Worm (Caenorhabditis elegans): ENCODE results near the gene flp-1.

flp-1 gene

DNA sequence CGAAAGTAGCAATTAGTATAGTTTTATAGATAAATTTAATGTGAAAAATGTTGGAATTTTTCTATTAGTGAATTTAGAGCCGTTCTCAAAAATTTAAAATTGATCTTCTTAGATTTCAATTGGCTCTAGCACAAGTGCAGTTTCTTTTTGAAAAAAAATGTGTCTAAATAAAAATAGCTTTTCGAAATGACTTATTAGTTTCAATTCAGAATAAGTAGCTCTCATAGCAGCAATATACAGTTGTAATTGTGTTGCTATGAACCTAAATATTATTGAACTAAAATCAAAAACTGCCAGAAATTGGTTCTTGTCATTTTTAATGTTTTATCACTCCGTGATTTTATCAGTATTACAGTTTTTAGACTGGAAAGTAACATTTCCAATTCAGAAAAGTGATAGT lies 26.8 kb upstream of the flp-1 start:
- TF ChIP-seq snpc-4 (tag; optimal IDR thresholded peaks at IDR 0.05) (no peak), skn-1 (tag; optimal IDR thresholded peaks at IDR 0.05) (no peak), ceh-16 (tag; optimal IDR thresholded peaks at IDR 0.05) (no peak), ztf-11 (tag; optimal IDR thresholded peaks at IDR 0.05) (no peak), egl-5 (tag; optimal IDR thresholded peaks at IDR 0.05) (no peak)

DNA sequence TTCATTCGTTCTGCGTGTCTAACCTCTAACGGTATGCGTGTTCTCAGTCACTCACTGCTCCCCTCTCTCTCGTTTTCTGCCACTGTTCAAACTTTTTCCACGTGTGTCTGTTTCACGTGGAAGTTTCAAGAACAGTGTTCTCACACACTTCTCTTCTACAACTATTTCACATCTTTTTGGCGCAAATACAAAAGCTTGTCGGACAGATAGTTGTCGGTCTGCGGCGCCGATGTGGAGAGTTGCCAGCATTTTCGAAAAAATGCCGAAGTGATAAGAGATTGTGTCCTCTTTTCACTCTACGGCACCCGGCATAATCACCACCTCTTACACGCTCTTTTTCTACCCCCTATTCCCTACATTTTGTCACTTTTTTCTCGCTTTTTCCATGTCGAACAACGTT lies 26.2 kb upstream of the flp-1 start:
- TF ChIP-seq tbx-2 (tag; optimal IDR thresholded peaks at IDR 0.05) (no peak), ZK546.5 (tag; optimal IDR thresholded peaks at IDR 0.05) (no peak), elt-2 (tag; optimal IDR thresholded peaks at IDR 0.05) (peak; percentile 79), fos-1 (tag; optimal IDR thresholded peaks at IDR 0.05) (no peak), pqm-1 (tag; optimal IDR thresholded peaks at IDR 0.05) (peak; percentile 14), egl-5 (tag; optimal IDR thresholded peaks at IDR 0.05) (no peak), ceh-16 (tag; optimal IDR thresholded peaks at IDR 0.05) (no peak), egl-27 (tag; optimal IDR thresholded peaks at IDR 0.05) (no peak), nhr-43 (tag; optimal IDR thresholded peaks at IDR 0.05; ENCODE audit: poor library complexity, severe bottlenecking) (no peak), zag-1 (tag; optimal IDR thresholded peaks at IDR 0.05) (no peak), pha-4 (tag; optimal IDR thresholded peaks at IDR 0.05) (peak; percentile 31), nhr-28 (tag; optimal IDR thresholded peaks at IDR 0.05) (no peak), skn-1 (tag; optimal IDR thresholded peaks at IDR 0.05) (no peak), eor-1 (tag; optimal IDR thresholded peaks at IDR 0.05) (no peak), nhr-76 (tag; optimal IDR thresholded peaks at IDR 0.05) (no peak), ztf-11 (tag; optimal IDR thresholded peaks at IDR 0.05) (no peak), fkh-2 (tag; optimal IDR thresholded peaks at IDR 0.05) (no peak), daf-12 (tag; optimal IDR thresholded peaks at IDR 0.05) (no peak), snpc-4 (tag; optimal IDR thresholded peaks at IDR 0.05) (no peak), lsy-12 (tag; optimal IDR thresholded peaks at IDR 0.05) (no peak), nhr-12 (tag; optimal IDR thresholded peaks at IDR 0.05) (no peak), lin-39 (tag; optimal IDR thresholded peaks at IDR 0.05) (no peak), aly-2 (tag; optimal IDR thresholded peaks at IDR 0.05) (no peak)

- TF ChIP-seq elt-3 (tag; optimal IDR thresholded peaks at IDR 0.05) (no peak), nhr-11 (tag; optimal IDR thresholded peaks at IDR 0.05) (no peak), R02D3.7 (tag; optimal IDR thresholded peaks at IDR 0.05) (no peak), nhr-28 (tag; optimal IDR thresholded peaks at IDR 0.05) (no peak), tbx-2 (tag; optimal IDR thresholded peaks at IDR 0.05) (no peak), nhr-25 (tag; optimal IDR thresholded peaks at IDR 0.05) (no peak)
Observed at ce11 chrIV:9118792-9119191, 25.7 kb upstream of the flp-1 start, which contains the start of gene nrfl-1. nrfl-1 (plus strand) TSS chrIV:9119092.

DNA sequence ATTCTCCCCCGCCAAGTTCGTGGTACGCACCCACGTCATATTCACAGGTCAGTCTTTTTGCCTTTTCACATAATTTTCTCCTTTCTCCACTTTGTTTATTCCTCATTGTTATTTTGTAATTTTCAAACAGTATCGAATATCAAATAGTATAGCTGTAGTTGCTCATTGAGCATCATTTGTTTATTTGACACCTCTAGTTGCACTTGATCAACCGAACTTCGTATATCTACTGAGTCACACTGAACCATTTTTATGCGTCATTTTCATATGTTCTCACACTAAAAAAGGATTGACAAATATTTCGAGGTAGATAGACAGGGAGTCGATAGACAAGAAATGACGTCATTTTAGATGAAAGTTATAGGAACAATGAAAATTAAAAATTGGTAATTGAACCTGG lies 24.3 kb upstream of the flp-1 start:
- TF ChIP-seq lsy-12 (tag; optimal IDR thresholded peaks at IDR 0.05) (no peak), jun-1 (tag; optimal IDR thresholded peaks at IDR 0.05) (no peak), daf-12 (tag; optimal IDR thresholded peaks at IDR 0.05) (no peak), hmg-11 (tag; optimal IDR thresholded peaks at IDR 0.05) (no peak), nhr-67 (tag; optimal IDR thresholded peaks at IDR 0.05) (no peak), ztf-4 (tag; optimal IDR thresholded peaks at IDR 0.05) (no peak), nhr-11 (tag; optimal IDR thresholded peaks at IDR 0.05) (no peak), nhr-23 (tag; optimal IDR thresholded peaks at IDR 0.05) (no peak), elt-1 (tag; optimal IDR thresholded peaks at IDR 0.05) (no peak), unc-62 (GFP tag; optimal IDR thresholded peaks at IDR 0.05) (no peak), ceh-28 (tag; optimal IDR thresholded peaks at IDR 0.05) (no peak), lin-39 (tag; optimal IDR thresholded peaks at IDR 0.05) (no peak), egl-27 (tag; optimal IDR thresholded peaks at IDR 0.05) (no peak), sea-2 (GFP tag; optimal IDR thresholded peaks at IDR 0.05) (no peak)

- no peak for TF ChIP-seq fkh-2 (tag; optimal IDR thresholded peaks at IDR 0.05)
- no peak for TF ChIP-seq lsy-12 (tag; optimal IDR thresholded peaks at IDR 0.05)
- peak; percentile 65 for TF ChIP-seq nhr-23 (tag; optimal IDR thresholded peaks at IDR 0.05)
- no peak for TF ChIP-seq aly-2 (tag; optimal IDR thresholded peaks at IDR 0.05)
- no peak for TF ChIP-seq nhr-77 (tag; optimal IDR thresholded peaks at IDR 0.05)
- TF ChIP-seq zag-1 (tag; optimal IDR thresholded peaks at IDR 0.05): no peak
- no peak for TF ChIP-seq ceh-16 (tag; optimal IDR thresholded peaks at IDR 0.05)
- no peak for TF ChIP-seq ceh-82 (tag; optimal IDR thresholded peaks at IDR 0.05)
- peak; percentile 9 for TF ChIP-seq egl-5 (tag; optimal IDR thresholded peaks at IDR 0.05)
- no peak for TF ChIP-seq ztf-11 (tag; optimal IDR thresholded peaks at IDR 0.05)
- TF ChIP-seq fkh-10 (GFP tag; optimal IDR thresholded peaks at IDR 0.05): no peak
- TF ChIP-seq ZK546.5 (tag; optimal IDR thresholded peaks at IDR 0.05): no peak
- TF ChIP-seq fos-1 (tag; optimal IDR thresholded peaks at IDR 0.05): no peak
- TF ChIP-seq elt-1 (tag; optimal IDR thresholded peaks at IDR 0.05): no peak
- no peak for TF ChIP-seq nhr-12 (tag; optimal IDR thresholded peaks at IDR 0.05)
- TF ChIP-seq daf-12 (tag; optimal IDR thresholded peaks at IDR 0.05): no peak
- TF ChIP-seq mdl-1 (tag; optimal IDR thresholded peaks at IDR 0.05): peak; percentile 42
- TF ChIP-seq ceh-28 (tag; optimal IDR thresholded peaks at IDR 0.05): no peak
- no peak for TF ChIP-seq ztf-4 (tag; optimal IDR thresholded peaks at IDR 0.05)
- peak; percentile 36 for TF ChIP-seq jun-1 (tag; optimal IDR thresholded peaks at IDR 0.05)
- no peak for TF ChIP-seq skn-1 (tag; optimal IDR thresholded peaks at IDR 0.05)
- TF ChIP-seq elt-2 (tag; optimal IDR thresholded peaks at IDR 0.05): no peak
- TF ChIP-seq ceh-9 (tag; optimal IDR thresholded peaks at IDR 0.05): no peak
- TF ChIP-seq nhr-237 (tag; optimal IDR thresholded peaks at IDR 0.05): no peak
- no peak for TF ChIP-seq nhr-76 (tag; optimal IDR thresholded peaks at IDR 0.05)
- TF ChIP-seq mml-1 (tag; optimal IDR thresholded peaks at IDR 0.05): no peak
- no peak for TF ChIP-seq eor-1 (tag; optimal IDR thresholded peaks at IDR 0.05)
- no peak for TF ChIP-seq lin-39 (tag; optimal IDR thresholded peaks at IDR 0.05)
- no peak for TF ChIP-seq nhr-28 (tag; optimal IDR thresholded peaks at IDR 0.05)
- peak in 1 of 3 experiments; percentile 29 for TF ChIP-seq elt-3 (tag; optimal IDR thresholded peaks at IDR 0.05)
Observed at ce11 chrIV:9121545-9121944, 23.0 kb upstream of the flp-1 start.
